Worm (Caenorhabditis elegans) whole organism, L1 larva: ENCODE results near the gene K09A11.1.
A peak's percentile ranks its signal among the peaks of the same experiment; 100 is the strongest.

Source experiments
- C04F5.9 ChIP-seq: sonication (generic microtip); optimal IDR thresholded peaks from 2 replicates; lab custom pipeline; 2016; ENCODE audit warnings: missing genetic modification characterization, missing compliant biosample characterization
- F16B12.6 ChIP-seq: fragments of 150-350 bp; optimal IDR thresholded peaks from 2 replicates; lab custom pipeline; 2014; ENCODE audit warnings: missing biosample characterization, missing genetic modification characterization
- Y116A8C.19 ChIP-seq: sonication (generic microtip); optimal IDR thresholded peaks from 2 replicates; lab custom pipeline; 2016; ENCODE audit warnings: missing compliant biosample characterization, missing genetic modification characterization, borderline replicate concordance
- aha-1 ChIP-seq: fragments of 150-350 bp; optimal IDR thresholded peaks from 2 replicates; lab custom pipeline; 2014; ENCODE audit warnings: missing biosample characterization, missing genetic modification characterization
- aly-2 ChIP-seq: fragments of 150-350 bp; optimal IDR thresholded peaks from 2 replicates; lab custom pipeline; 2014; ENCODE audit warnings: missing biosample characterization, missing genetic modification characterization
- blmp-1 ChIP-seq: fragments of 150-350 bp; optimal IDR thresholded peaks from 2 replicates; lab custom pipeline; 2014; ENCODE audit warnings: missing biosample characterization, missing genetic modification characterization
- ceh-63 ChIP-seq: fragments of 200-800 bp; sonication (Bioruptor generic); optimal IDR thresholded peaks from 2 replicates; lab custom pipeline; 2018; ENCODE audit warnings: mild to moderate bottlenecking, missing genetic modification characterization, missing compliant biosample characterization
- ceh-8 ChIP-seq: fragments of 200-800 bp; sonication (Bioruptor generic); optimal IDR thresholded peaks from 2 replicates; lab custom pipeline; 2018; ENCODE audit warnings: mild to moderate bottlenecking, missing genetic modification characterization, moderate library complexity, missing compliant biosample characterization
- ceh-82 ChIP-seq, 3 experiments: fragments of 150-350 bp in 1 of 3; sonication (generic microtip) in 2 of 3; optimal IDR thresholded peaks; 2 replicates each; lab custom pipeline; 2014 to 2017; ENCODE audit warnings: missing biosample characterization in 3 of 3, missing genetic modification characterization in 3 of 3
- ceh-88 ChIP-seq: fragments of 200-800 bp; sonication (Bioruptor generic); IDR thresholded peaks from 2 replicates; pipeline ENCODE4 v1.3.6; 2022; ENCODE audit warnings: missing genetic modification characterization, missing compliant biosample characterization
- ceh-90 ChIP-seq: sonication (generic microtip); optimal IDR thresholded peaks from 2 replicates; lab custom pipeline; 2016; ENCODE audit warnings: missing genetic modification characterization, missing compliant biosample characterization
- ces-1 ChIP-seq: fragments of 150-350 bp; optimal IDR thresholded peaks from 2 replicates; lab custom pipeline; 2014; ENCODE audit warnings: missing biosample characterization, missing genetic modification reagents, missing genetic modification characterization
- dsc-1 ChIP-seq: sonication (generic microtip); optimal IDR thresholded peaks from 2 replicates; lab custom pipeline; 2016; ENCODE audit warnings: mild to moderate bottlenecking, missing genetic modification characterization, missing compliant biosample characterization
- efl-3 ChIP-seq: fragments of 200-800 bp; sonication (Bioruptor generic); optimal IDR thresholded peaks from 2 replicates; lab custom pipeline; 2018; ENCODE audit warnings: mild to moderate bottlenecking, missing genetic modification characterization, missing compliant biosample characterization
- egl-13 ChIP-seq: sonication (generic microtip); optimal IDR thresholded peaks from 2 replicates; lab custom pipeline; 2016; ENCODE audit warnings: missing genotype, missing genetic modification reagents, missing genetic modification characterization, missing compliant biosample characterization
- elt-2 ChIP-seq: sonication (generic microtip); optimal IDR thresholded peaks from 2 replicates; lab custom pipeline; 2016; ENCODE audit warnings: missing genetic modification characterization, mild to moderate bottlenecking, inconsistent platforms, missing compliant biosample characterization, missing genetic modification reagents
- elt-3 ChIP-seq, 6 experiments: fragments of 150-350 bp in 1 of 6; sonication (generic microtip); optimal IDR thresholded peaks; 2 replicates each; lab custom pipeline; 2017 to 2018; ENCODE audit warnings: missing biosample characterization in 6 of 6, missing genetic modification characterization in 6 of 6, inconsistent platforms in 1 of 6
- ets-5 ChIP-seq: fragments of 200-800 bp; sonication (Bioruptor generic); IDR thresholded peaks from 2 replicates; pipeline ENCODE4 v1.3.6; 2022; ENCODE audit warnings: missing genetic modification characterization, missing compliant biosample characterization
- hlh-4 ChIP-seq: sonication (generic microtip); optimal IDR thresholded peaks from 2 replicates; lab custom pipeline; 2016; ENCODE audit warnings: mild to moderate bottlenecking, missing genetic modification characterization, missing compliant biosample characterization
- irx-1 ChIP-seq: sonication (generic microtip); optimal IDR thresholded peaks from 2 replicates; lab custom pipeline; 2016; ENCODE audit warnings: missing genetic modification characterization, missing compliant biosample characterization
- isw-1 ChIP-seq: fragments of 200-800 bp; sonication (Bioruptor generic); IDR thresholded peaks from 2 replicates; pipeline ENCODE4 v1.3.6; 2022; ENCODE audit warnings: missing genetic modification characterization, missing compliant biosample characterization
- jun-1 ChIP-seq: fragments of 150-350 bp; optimal IDR thresholded peaks from 2 replicates; lab custom pipeline; 2014; ENCODE audit warnings: missing biosample characterization, missing genetic modification reagents, missing genetic modification characterization
- lin-13 ChIP-seq: fragments of 150-350 bp; optimal IDR thresholded peaks from 2 replicates; lab custom pipeline; 2014; ENCODE audit warnings: missing biosample characterization, missing genetic modification reagents, missing genetic modification characterization
- lin-14 ChIP-seq: fragments of 200-800 bp; sonication (Bioruptor generic); optimal IDR thresholded peaks from 2 replicates; lab custom pipeline; 2018; ENCODE audit warnings: mild to moderate bottlenecking, missing genetic modification characterization, moderate library complexity, missing compliant biosample characterization
- lin-15B ChIP-seq: fragments of 150-350 bp; sonication (generic microtip); optimal IDR thresholded peaks from 3 replicates; lab custom pipeline; 2014; ENCODE audit warnings: missing biosample characterization, missing genetic modification characterization
- lir-3 ChIP-seq: sonication (generic microtip); optimal IDR thresholded peaks from 2 replicates; lab custom pipeline; 2016; ENCODE audit warnings: mild to moderate bottlenecking, missing genetic modification characterization, moderate library complexity, missing compliant biosample characterization; ENCODE audit not compliant: poor library complexity
- lsy-2 ChIP-seq, 2 experiments: fragments of 150-350 bp; optimal IDR thresholded peaks; 2 replicates each; lab custom pipeline; 2014; ENCODE audit warnings: missing biosample characterization in 2 of 2, missing genetic modification characterization in 2 of 2
- mdl-1 ChIP-seq, 2 experiments: fragments of 150-350 bp; optimal IDR thresholded peaks; 2 replicates each; lab custom pipeline; 2014 to 2017; ENCODE audit warnings: missing biosample characterization in 2 of 2, missing genetic modification characterization in 2 of 2, inconsistent platforms in 1 of 2
- mef-2 ChIP-seq: fragments of 150-350 bp; optimal IDR thresholded peaks from 2 replicates; lab custom pipeline; 2014; ENCODE audit warnings: missing biosample characterization, missing genetic modification characterization
- mep-1 ChIP-seq: fragments of 150-350 bp; optimal IDR thresholded peaks from 2 replicates; lab custom pipeline; 2014; ENCODE audit warnings: missing biosample characterization, missing genetic modification characterization
- nhr-11 ChIP-seq: fragments of 150-350 bp; optimal IDR thresholded peaks from 2 replicates; lab custom pipeline; 2014; ENCODE audit warnings: missing biosample characterization, missing genetic modification characterization
- nhr-20 ChIP-seq: sonication (generic microtip); optimal IDR thresholded peaks from 2 replicates; lab custom pipeline; 2016; ENCODE audit warnings: mild to moderate bottlenecking, missing genetic modification characterization, missing compliant biosample characterization
- nhr-237 ChIP-seq: fragments of 150-350 bp; optimal IDR thresholded peaks from 2 replicates; lab custom pipeline; 2014; ENCODE audit warnings: missing biosample characterization, missing genetic modification characterization
- nhr-28 ChIP-seq: fragments of 150-350 bp; optimal IDR thresholded peaks from 2 replicates; lab custom pipeline; 2014; ENCODE audit warnings: missing biosample characterization, missing genetic modification characterization
- nhr-71 ChIP-seq: sonication (generic microtip); optimal IDR thresholded peaks from 2 replicates; lab custom pipeline; 2016; ENCODE audit warnings: mild to moderate bottlenecking, missing genetic modification characterization, moderate library complexity, missing compliant biosample characterization
- nhr-76 ChIP-seq: sonication (generic microtip); optimal IDR thresholded peaks from 2 replicates; lab custom pipeline; 2017; ENCODE audit warnings: missing biosample characterization, missing genetic modification characterization
- nhr-77 ChIP-seq: fragments of 150-350 bp; optimal IDR thresholded peaks from 2 replicates; lab custom pipeline; 2014; ENCODE audit warnings: missing biosample characterization, missing genetic modification characterization
- nhr-90 ChIP-seq: sonication (generic microtip); optimal IDR thresholded peaks from 2 replicates; lab custom pipeline; 2016; ENCODE audit warnings: mild to moderate bottlenecking, missing genetic modification characterization, missing compliant biosample characterization; ENCODE audit not compliant: poor library complexity
- pag-3 ChIP-seq: sonication (generic microtip); optimal IDR thresholded peaks from 2 replicates; lab custom pipeline; 2017; ENCODE audit warnings: missing genetic modification characterization, mild to moderate bottlenecking, missing compliant biosample characterization, antibody characterized with exemption, borderline replicate concordance; ENCODE audit not compliant: insufficient read depth
- pqm-1 ChIP-seq: sonication (generic microtip); optimal IDR thresholded peaks from 3 replicates; lab custom pipeline; 2017; ENCODE audit warnings: missing biosample characterization, missing genetic modification characterization
- snpc-4 ChIP-seq: fragments of 150-350 bp; optimal IDR thresholded peaks from 2 replicates; lab custom pipeline; 2014; ENCODE audit warnings: missing biosample characterization, missing genetic modification characterization
- snu-23 ChIP-seq: sonication (generic microtip); optimal IDR thresholded peaks from 2 replicates; lab custom pipeline; 2016; ENCODE audit warnings: missing genetic modification characterization, missing compliant biosample characterization
- sox-4 ChIP-seq: sonication (generic microtip); optimal IDR thresholded peaks from 2 replicates; lab custom pipeline; 2016; ENCODE audit warnings: missing genetic modification characterization, missing compliant biosample characterization
- sptf-1 ChIP-seq: fragments of 150-350 bp; optimal IDR thresholded peaks from 2 replicates; lab custom pipeline; 2014; ENCODE audit warnings: missing biosample characterization, missing genetic modification characterization
- sup-37 ChIP-seq: fragments of 200-800 bp; sonication (Bioruptor generic); optimal IDR thresholded peaks from 2 replicates; lab custom pipeline; 2018; ENCODE audit warnings: mild to moderate bottlenecking, missing genetic modification characterization, missing compliant biosample characterization
- unc-130 ChIP-seq: fragments of 150-350 bp; optimal IDR thresholded peaks from 2 replicates; lab custom pipeline; 2017; ENCODE audit warnings: missing biosample characterization, missing genetic modification characterization, inconsistent platforms
- unc-30 ChIP-seq: sonication (generic microtip); optimal IDR thresholded peaks from 2 replicates; lab custom pipeline; 2017; ENCODE audit warnings: missing biosample characterization, missing genetic modification characterization
- unc-62 ChIP-seq: fragments of 150-350 bp; optimal IDR thresholded peaks from 2 replicates; lab custom pipeline; 2014; ENCODE audit warnings: missing biosample characterization, missing genetic modification reagents, missing genetic modification characterization
- unc-86 ChIP-seq: sonication (generic microtip); optimal IDR thresholded peaks from 2 replicates; lab custom pipeline; 2016; ENCODE audit warnings: missing genetic modification characterization, missing compliant biosample characterization
- xbp-1 ChIP-seq: sonication (generic microtip); optimal IDR thresholded peaks from 2 replicates; lab custom pipeline; 2016; ENCODE audit warnings: missing genetic modification characterization, missing compliant biosample characterization
- zip-4 ChIP-seq: fragments of 200-800 bp; sonication (Bioruptor generic); optimal IDR thresholded peaks from 2 replicates; lab custom pipeline; 2018; ENCODE audit warnings: mild to moderate bottlenecking, missing genetic modification characterization, moderate library complexity, missing compliant biosample characterization
- ztf-11 ChIP-seq, 2 experiments: sonication (generic microtip); optimal IDR thresholded peaks; 2 replicates each; lab custom pipeline; 2016 to 2017; ENCODE audit warnings: missing genetic modification characterization in 2 of 2, missing biosample characterization in 1 of 2, missing compliant biosample characterization in 1 of 2

K09A11.1 gene

ce11 chrX:13225111-13225905 lies 37.0 kb upstream of the K09A11.1 start:
- peak in 1 of 3 experiments; percentile 13 for TF ChIP-seq ceh-82 (tag; optimal IDR thresholded peaks at IDR 0.05; lab: Kevin White, UChicago)
- no peak for TF ChIP-seq pag-3
- TF ChIP-seq isw-1 (GFP tag; lab: Robert Waterston, UW) = no peak
- no peak for TF ChIP-seq aly-2
- peak; percentile 8 for TF ChIP-seq nhr-90 (tag; lab: Kevin White, UChicago)
- peak; percentile 12 for TF ChIP-seq blmp-1
- TF ChIP-seq elt-3 (tag; optimal IDR thresholded peaks at IDR 0.05; lab: Kevin White, UChicago) = no peak
- no peak for TF ChIP-seq jun-1 (tag; lab: Kevin White, UChicago)
- TF ChIP-seq ceh-63 = no peak
- TF ChIP-seq nhr-11 (tag; lab: Kevin White, UChicago) = no peak
- no peak for TF ChIP-seq xbp-1 (tag; lab: Kevin White, UChicago)
- TF ChIP-seq lsy-2 (tag; optimal IDR thresholded peaks at IDR 0.05; lab: Kevin White, UChicago) = peak in 1 of 2 experiments; percentile 12
- no peak for TF ChIP-seq zip-4 (GFP tag; lab: Kevin White, UChicago)
- peak; percentile 49 for TF ChIP-seq hlh-4
- TF ChIP-seq lin-15B (tag; lab: Kevin White, UChicago) = no peak
- TF ChIP-seq irx-1 = no peak
- no peak for TF ChIP-seq ceh-8
- no peak for TF ChIP-seq F16B12.6 (tag; lab: Kevin White, UChicago)
- TF ChIP-seq unc-30 = no peak
- TF ChIP-seq nhr-20 = peak; percentile 16
- TF ChIP-seq unc-86 = no peak
- TF ChIP-seq nhr-76 (tag; lab: Kevin White, UChicago) = no peak
- TF ChIP-seq snpc-4 (tag; lab: Kevin White, UChicago) = no peak
- no peak for TF ChIP-seq nhr-237 (tag; lab: Kevin White, UChicago)
- TF ChIP-seq ztf-11 (tag; optimal IDR thresholded peaks at IDR 0.05; lab: Kevin White, UChicago) = peak in 1 of 2 experiments; percentile 50
- peak; percentile 50 for TF ChIP-seq dsc-1 (tag; lab: Kevin White, UChicago)
- no peak for TF ChIP-seq C04F5.9
- TF ChIP-seq snu-23 = peak; percentile 38
- no peak for TF ChIP-seq aha-1 (tag; lab: Kevin White, UChicago)
- no peak for TF ChIP-seq sup-37
- TF ChIP-seq ceh-90 (tag; lab: Kevin White, UChicago) = no peak
- peak in 1 of 2 experiments; percentile 23 for TF ChIP-seq mdl-1 (tag; optimal IDR thresholded peaks at IDR 0.05; lab: Kevin White, UChicago)
- TF ChIP-seq efl-3 (GFP tag; lab: Kevin White, UChicago) = no peak
- no peak for TF ChIP-seq nhr-28 (tag; lab: Kevin White, UChicago)
- peak; percentile 55 for TF ChIP-seq elt-2 (tag; lab: Kevin White, UChicago)
- TF ChIP-seq lin-14 = peak; percentile 47
- peak; percentile 45 for TF ChIP-seq mep-1
- TF ChIP-seq mef-2 (tag; lab: Kevin White, UChicago) = no peak
- no peak for TF ChIP-seq ets-5 (GFP tag; lab: Robert Waterston, UW)
- no peak for TF ChIP-seq ces-1
- TF ChIP-seq nhr-77 (tag; lab: Kevin White, UChicago) = no peak
- peak; percentile 19 for TF ChIP-seq nhr-71
- no peak for TF ChIP-seq egl-13 (tag; lab: Kevin White, UChicago)
- TF ChIP-seq lin-13 (GFP tag; lab: Kevin White, UChicago) = no peak
- no peak for TF ChIP-seq ceh-88 (GFP tag; lab: Robert Waterston, UW)
- TF ChIP-seq sptf-1 (tag; lab: Kevin White, UChicago) = no peak
- no peak for TF ChIP-seq pqm-1 (tag; lab: Kevin White, UChicago)
- no peak for TF ChIP-seq Y116A8C.19 (tag; lab: Kevin White, UChicago)
- peak; percentile 14 for TF ChIP-seq sox-4 (tag; lab: Kevin White, UChicago)
- no peak for TF ChIP-seq lir-3 (tag; lab: Kevin White, UChicago)
- TF ChIP-seq unc-62 (GFP tag; lab: Kevin White, UChicago) = no peak
- TF ChIP-seq unc-130 (tag; lab: Kevin White, UChicago) = no peak
